Worm (Caenorhabditis elegans) whole organism, L4/young adult: Measurements from ENCODE around the gene cyp-35C1.

Source experiments
- W03F9.2 ChIP-seq: fragments of 150-350 bp; optimal IDR thresholded peaks from 2 replicates; lab custom pipeline; 2014; ENCODE audit warnings: missing biosample characterization, missing genetic modification characterization
- dao-5 ChIP-seq: sonication (generic microtip); optimal IDR thresholded peaks from 2 replicates; lab custom pipeline; 2016; ENCODE audit warnings: missing genotype, missing genetic modification characterization, moderate library complexity, missing compliant biosample characterization
- him-1 ChIP-seq: sonication (generic microtip); optimal IDR thresholded peaks from 2 replicates; lab custom pipeline; 2016; ENCODE audit warnings: missing genotype, missing genetic modification reagents, missing genetic modification characterization, missing compliant biosample characterization

- TF ChIP-seq him-1 (tag; lab: Kevin White, UChicago) (no peak), dao-5 (tag; lab: Kevin White, UChicago) (no peak), W03F9.2 (tag; lab: Kevin White, UChicago) (no peak)
Observed at ce11 chrV:13878226-13878625, 20.1 kb downstream of the cyp-35C1 start.
